Fruit fly (Drosophila melanogaster) whole organism, embryonic: Measurements from ENCODE around the gene Creld.

Experiments used
- Adf1 ChIP-seq: fragments of 200-800 bp; sonication (Bioruptor generic); IDR thresholded peaks from 2 replicates; pipeline ENCODE4 v1.3.6; 2022; ENCODE audit warnings: missing biosample characterization, missing genetic modification characterization
- Asciz ChIP-seq: fragments of 200-800 bp; sonication (Bioruptor generic); optimal IDR thresholded peaks from 2 replicates; lab custom pipeline; 2017; ENCODE audit warnings: missing biosample characterization, mild to moderate bottlenecking, missing genetic modification characterization, missing genetic modification reagents
- Atf-2 ChIP-seq: fragments of 200-800 bp; sonication (Bioruptor generic); optimal IDR thresholded peaks from 2 replicates; lab custom pipeline; 2016; ENCODE audit warnings: missing biosample characterization, missing genetic modification characterization
- CG10543 ChIP-seq: fragments of 200-800 bp; sonication (Bioruptor generic); optimal IDR thresholded peaks from 3 replicates; lab custom pipeline; 2017; ENCODE audit warnings: missing biosample characterization, mild to moderate bottlenecking, missing genetic modification characterization, moderate library complexity
- CG11093 ChIP-seq: fragments of 200-800 bp; sonication (Bioruptor generic); IDR thresholded peaks from 3 replicates; pipeline ENCODE4 v1.3.6; 2022; ENCODE audit warnings: missing biosample characterization, missing genetic modification characterization
- CG1233 ChIP-seq: fragments of 200-800 bp; sonication (Bioruptor generic); optimal IDR thresholded peaks from 4 replicates; lab custom pipeline; 2018; ENCODE audit warnings: missing biosample characterization, mild to moderate bottlenecking, missing genetic modification characterization
- CG13287 ChIP-seq: fragments of 200-800 bp; sonication (Bioruptor generic); IDR thresholded peaks from 2 replicates; pipeline ENCODE4 v1.3.6; 2022; ENCODE audit warnings: missing biosample characterization, missing genetic modification characterization; ENCODE audit not compliant: partially characterized antibody
- CG13624 ChIP-seq: fragments of 200-800 bp; sonication (Bioruptor generic); optimal IDR thresholded peaks from 2 replicates; lab custom pipeline; 2016; ENCODE audit warnings: missing biosample characterization, missing genetic modification characterization
- CG13894 ChIP-seq: fragments of 200-800 bp; sonication (Bioruptor generic); optimal IDR thresholded peaks from 3 replicates; lab custom pipeline; 2018; ENCODE audit warnings: missing biosample characterization, mild to moderate bottlenecking, missing genetic modification characterization, moderate library complexity
- CG15479 ChIP-seq: fragments of 200-800 bp; sonication (Bioruptor generic); optimal IDR thresholded peaks from 3 replicates; lab custom pipeline; 2019; ENCODE audit warnings: missing biosample characterization, mild to moderate bottlenecking, missing genetic modification characterization, moderate library complexity
- CG15514 ChIP-seq: fragments of 200-800 bp; sonication (Bioruptor generic); optimal IDR thresholded peaks from 3 replicates; lab custom pipeline; 2017; ENCODE audit warnings: missing biosample characterization, missing genetic modification characterization, mild to moderate bottlenecking, moderate library complexity, missing genetic modification reagents
- CG16815 ChIP-seq: fragments of 200-800 bp; sonication (Bioruptor generic); optimal IDR thresholded peaks from 3 replicates; lab custom pipeline; 2017; ENCODE audit warnings: missing biosample characterization, mild to moderate bottlenecking, missing genetic modification characterization
- CG17612 ChIP-seq: fragments of 200-800 bp; sonication (Bioruptor generic); IDR thresholded peaks from 2 replicates; pipeline ENCODE4 v1.3.6; 2022; ENCODE audit warnings: missing biosample characterization, missing genetic modification characterization
- CG2889 ChIP-seq: fragments of 200-800 bp; sonication (Bioruptor generic); IDR thresholded peaks from 3 replicates; pipeline ENCODE4 v1.3.6; 2022; ENCODE audit warnings: missing biosample characterization, missing genetic modification characterization
- CG34376 ChIP-seq: fragments of 200-800 bp; sonication (Bioruptor generic); optimal IDR thresholded peaks from 2 replicates; lab custom pipeline; 2018; ENCODE audit warnings: missing biosample characterization, mild to moderate bottlenecking, missing genetic modification characterization
- CTCF ChIP-seq: fragments of 200-800 bp; sonication (Bioruptor generic); optimal IDR thresholded peaks from 2 replicates; lab custom pipeline; 2017; ENCODE audit warnings: missing biosample characterization, mild to moderate bottlenecking, missing genetic modification characterization, moderate library complexity
- D19B ChIP-seq: fragments of 200-800 bp; sonication (Bioruptor generic); optimal IDR thresholded peaks from 2 replicates; lab custom pipeline; 2017; ENCODE audit warnings: missing biosample characterization, mild to moderate bottlenecking, missing genetic modification characterization
- Ets65A ChIP-seq: fragments of 200-800 bp; sonication (Bioruptor generic); peaks from one replicate; lab custom pipeline; 2016; ENCODE audit warnings: missing biosample characterization, missing genetic modification characterization
- Hr39 ChIP-seq: fragments of >200 bp; optimal IDR thresholded peaks from 2 replicates; lab custom pipeline; 2017
- Lpt ChIP-seq: fragments of >200 bp; optimal IDR thresholded peaks from 2 replicates; lab custom pipeline; 2018; ENCODE audit warnings: missing biosample characterization, missing genetic modification characterization
- MESR4 ChIP-seq: fragments of 200-800 bp; sonication (Bioruptor generic); optimal IDR thresholded peaks from 2 replicates; lab custom pipeline; 2018; ENCODE audit warnings: missing biosample characterization, mild to moderate bottlenecking, missing genetic modification characterization, moderate library complexity
- Med ChIP-seq: fragments of 200-800 bp; sonication (Bioruptor generic); peaks from one replicate; lab custom pipeline; 2016; ENCODE audit warnings: missing biosample characterization, missing genetic modification characterization, mild to moderate bottlenecking, inconsistent platforms, moderate library complexity
- Myb ChIP-seq: fragments of 200-800 bp; sonication (Bioruptor generic); optimal IDR thresholded peaks from 2 replicates; lab custom pipeline; 2016; ENCODE audit warnings: missing biosample characterization, missing genetic modification characterization
- Nf-YC ChIP-seq: fragments of 200-800 bp; optimal IDR thresholded peaks from 3 replicates; lab custom pipeline; 2019; ENCODE audit warnings: missing biosample characterization, mild to moderate bottlenecking, missing genetic modification characterization, moderate library complexity
- Pdp1 ChIP-seq, 2 experiments: fragments of 200-800 bp; sonication (Bioruptor generic); optimal IDR thresholded peaks; 3 replicates each; lab custom pipeline; 2016; ENCODE audit warnings: missing biosample characterization in 2 of 2, missing genetic modification characterization in 2 of 2, mild to moderate bottlenecking in 1 of 2, moderate library complexity in 1 of 2
- Rfx ChIP-seq: fragments of 200-800 bp; sonication (Bioruptor generic); IDR thresholded peaks from 2 replicates; pipeline ENCODE4 v1.3.6; 2022; ENCODE audit warnings: missing biosample characterization, missing genetic modification characterization
- bbx ChIP-seq: fragments of 200-800 bp; sonication (Bioruptor generic); IDR thresholded peaks from 2 replicates; pipeline ENCODE4 v1.3.6; 2022; ENCODE audit warnings: missing biosample characterization, missing genetic modification characterization; ENCODE audit not compliant: partially characterized antibody
- cg ChIP-seq: fragments of 200-800 bp; sonication (Bioruptor generic); optimal IDR thresholded peaks from 3 replicates; lab custom pipeline; 2019; ENCODE audit warnings: missing biosample characterization, mild to moderate bottlenecking, missing genetic modification characterization, moderate library complexity
- chinmo ChIP-seq: fragments of 200-800 bp; sonication (Bioruptor generic); IDR thresholded peaks from 4 replicates; pipeline ENCODE4 v1.3.6; 2022; ENCODE audit warnings: missing biosample characterization, missing genetic modification characterization; ENCODE audit not compliant: partially characterized antibody
- ci ChIP-seq: fragments of 200-800 bp; sonication (Bioruptor generic); IDR thresholded peaks from 3 replicates; pipeline ENCODE4 v1.3.6; 2022; ENCODE audit warnings: missing biosample characterization, missing genetic modification characterization
- dati ChIP-seq: fragments of 200-800 bp; sonication (Bioruptor generic); IDR thresholded peaks from 2 replicates; pipeline ENCODE4 v1.3.6; 2022; ENCODE audit warnings: missing biosample characterization, missing genetic modification characterization
- emc ChIP-seq: fragments of 200-800 bp; sonication (Bioruptor generic); optimal IDR thresholded peaks from 2 replicates; lab custom pipeline; 2016; ENCODE audit warnings: missing biosample characterization, missing genetic modification characterization
- en ChIP-seq: fragments of 200-800 bp; sonication (Bioruptor generic); optimal IDR thresholded peaks from 2 replicates; lab custom pipeline; 2016; ENCODE audit warnings: missing biosample characterization, missing genetic modification characterization
- eve ChIP-seq, 2 experiments: fragments of >200 bp; optimal IDR thresholded peaks; 2 replicates each; lab custom pipeline; 2017; ENCODE audit warnings: missing biosample characterization in 2 of 2, missing genetic modification characterization in 2 of 2
- exex ChIP-seq: fragments of 200-800 bp; sonication (Bioruptor generic); optimal IDR thresholded peaks from 4 replicates; lab custom pipeline; 2018; ENCODE audit warnings: missing biosample characterization, mild to moderate bottlenecking, missing genetic modification characterization, moderate library complexity
- ftz-f1 ChIP-seq: fragments of 200-800 bp; sonication (Bioruptor generic); optimal IDR thresholded peaks from 2 replicates; lab custom pipeline; 2016; ENCODE audit warnings: missing biosample characterization, missing genetic modification characterization
- grn ChIP-seq: fragments of 200-800 bp; sonication (Bioruptor generic); optimal IDR thresholded peaks from 3 replicates; lab custom pipeline; 2017; ENCODE audit warnings: missing biosample characterization, missing genetic modification characterization
- hb ChIP-seq: fragments of 200-800 bp; sonication (Bioruptor generic); IDR thresholded peaks from 3 replicates; pipeline ENCODE4 v1.3.6; 2022; ENCODE audit warnings: missing biosample characterization, missing genetic modification characterization; ENCODE audit not compliant: partially characterized antibody
- ken ChIP-seq: fragments of 200-800 bp; sonication (Bioruptor generic); IDR thresholded peaks from 3 replicates; pipeline ENCODE4 v1.3.6; 2022; ENCODE audit warnings: missing biosample characterization, missing genetic modification characterization
- mirr ChIP-seq: fragments of 200-800 bp; sonication (Bioruptor generic); optimal IDR thresholded peaks from 3 replicates; lab custom pipeline; 2018; ENCODE audit warnings: missing biosample characterization, mild to moderate bottlenecking, missing genetic modification characterization
- p53 ChIP-seq: fragments of 200-800 bp; sonication (Bioruptor generic); optimal IDR thresholded peaks from 2 replicates; lab custom pipeline; 2016; ENCODE audit warnings: missing biosample characterization, missing genetic modification characterization
- pita ChIP-seq: fragments of 200-800 bp; sonication (Bioruptor generic); optimal IDR thresholded peaks from 2 replicates; lab custom pipeline; 2017; ENCODE audit warnings: missing biosample characterization, mild to moderate bottlenecking, missing genetic modification characterization
- pum ChIP-seq: fragments of 200-800 bp; sonication (Bioruptor generic); optimal IDR thresholded peaks from 2 replicates; lab custom pipeline; 2016; ENCODE audit warnings: missing biosample characterization, missing genetic modification characterization
- ranshi ChIP-seq: fragments of 200-800 bp; sonication (Bioruptor generic); IDR thresholded peaks from 2 replicates; pipeline ENCODE4 v1.3.6; 2022; ENCODE audit warnings: missing biosample characterization, missing genetic modification characterization
- sd ChIP-seq: fragments of 200-800 bp; sonication (Bioruptor generic); optimal IDR thresholded peaks from 3 replicates; lab custom pipeline; 2018; ENCODE audit warnings: missing biosample characterization, mild to moderate bottlenecking, missing genetic modification characterization, moderate library complexity
- tio ChIP-seq: fragments of 200-800 bp; sonication (Bioruptor generic); optimal IDR thresholded peaks from 2 replicates; lab custom pipeline; 2017; ENCODE audit warnings: missing biosample characterization, missing genetic modification characterization, inconsistent platforms

The Creld gene

dm6 chr2L:122167-123006 lies 20.2 kb downstream of the Creld start:
- TF ChIP-seq ci (GFP tag; lab: Robert Waterston, UW) (0 out of 3 replicates have a peak, but pooled peaks have one; percentile 6), CG17612 (GFP tag; lab: Robert Waterston, UW) (no peak), CG16815 (no peak), CTCF (GFP tag; lab: Kevin White, UChicago) (peak; percentile 94), Hr39 (lab: Kevin White, UChicago) (no peak), ranshi (0 out of 2 replicates have a peak, but pooled peaks have one; percentile 9), eve (GFP tag; optimal IDR thresholded peaks at IDR 0.05; lab: Kevin White, UChicago) (peak in 1 of 2 experiments; percentile 55), Ets65A (GFP tag; lab: Kevin White, UChicago) (peak; percentile 50), CG13894 (tag; lab: Kevin White, UChicago) (peak; percentile 26), bbx (GFP tag; lab: Robert Waterston, UW) (peak; percentile 15; the same call in 1 of the 2 replicates), D19B (GFP tag; lab: Kevin White, UChicago) (peak; percentile 95), Myb (GFP tag; lab: Kevin White, UChicago) (peak; percentile 96), Med (peak; percentile 68)

DNA sequence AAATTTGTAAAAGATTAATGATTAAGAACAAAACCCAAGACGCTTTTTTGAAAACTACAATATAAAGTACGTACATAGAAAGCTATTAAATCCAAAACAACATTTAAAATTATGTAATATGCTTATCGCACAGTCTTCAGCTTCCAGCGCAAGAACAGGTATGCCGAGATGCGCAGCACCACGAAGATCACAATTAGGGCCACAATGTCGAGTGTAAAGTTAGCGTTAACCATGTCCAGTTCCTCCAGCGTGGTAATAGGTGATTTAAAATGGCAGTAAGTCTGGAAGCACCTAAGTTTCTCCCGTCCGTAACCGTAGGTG lies 20.8 kb downstream of the Creld start:
- TF ChIP-seq MESR4 (GFP tag; lab: Kevin White, UChicago) (no peak), CG2889 (GFP tag; lab: Robert Waterston, UW) (no peak), CG13287 (no peak), p53 (no peak), Pdp1 (GFP tag; optimal IDR thresholded peaks at IDR 0.05; lab: Kevin White, UChicago) (peak in 1 of 2 experiments; percentile 57), Nf-YC (tag; lab: Kevin White, UChicago) (no peak), emc (no peak), Rfx (GFP tag; lab: Robert Waterston, UW) (no peak), Lpt (GFP tag; lab: Kevin White, UChicago) (no peak)

DNA sequence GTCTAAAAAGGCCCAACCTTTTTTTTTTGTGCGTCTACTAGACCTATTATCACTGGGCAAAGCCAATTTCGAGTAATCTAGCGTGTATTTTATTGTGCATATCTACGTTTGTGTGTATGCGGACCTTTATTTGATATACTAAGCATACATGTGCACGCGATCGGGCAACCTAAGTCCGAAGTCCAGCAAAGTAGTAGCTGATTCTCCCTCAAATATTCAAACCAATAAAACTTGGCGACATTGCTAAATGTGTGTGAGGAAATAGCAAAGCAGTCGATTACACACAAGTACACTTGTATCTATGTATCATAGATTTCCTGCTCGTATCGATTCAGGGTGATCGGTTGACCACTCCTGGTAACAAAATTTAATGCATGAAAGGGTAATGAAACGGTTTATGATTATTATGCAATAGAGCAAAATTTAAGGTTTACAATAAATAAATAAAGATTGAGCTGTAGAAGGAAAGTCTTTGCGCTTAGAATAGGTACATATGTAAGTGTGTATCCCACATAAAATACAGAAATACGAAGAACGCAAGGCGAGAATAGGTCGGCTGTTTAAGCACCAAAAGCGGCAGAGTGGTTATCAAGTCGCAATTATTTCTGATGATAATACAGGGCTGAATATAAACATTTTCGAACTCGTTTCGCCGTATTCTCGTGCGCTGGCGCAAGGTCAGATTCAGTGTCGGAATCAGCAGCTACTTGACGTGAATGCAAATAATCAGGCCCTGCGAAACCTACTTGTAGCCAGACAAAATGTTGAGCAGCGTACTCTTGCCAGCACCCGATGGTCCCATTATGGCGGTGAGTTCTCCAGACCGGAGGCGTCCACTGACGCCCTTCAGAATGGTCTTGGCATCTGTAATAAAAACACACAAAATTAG lies 23.4 kb downstream of the Creld start:
- TF ChIP-seq en (GFP tag; lab: Kevin White, UChicago): no peak
- no peak for TF ChIP-seq pum (GFP tag; lab: Kevin White, UChicago)
- TF ChIP-seq CG11093: no peak
- peak; percentile 25 for TF ChIP-seq CG10543 (GFP tag; lab: Kevin White, UChicago)
- TF ChIP-seq tio (GFP tag; lab: Kevin White, UChicago): no peak
- TF ChIP-seq mirr: peak; percentile 90
- TF ChIP-seq hb: no peak
- TF ChIP-seq grn (GFP tag; lab: Kevin White, UChicago): peak; percentile 11
- peak; percentile 24 for TF ChIP-seq cg
- TF ChIP-seq sd (tag; lab: Kevin White, UChicago): peak; percentile 40
- TF ChIP-seq CG1233 (GFP tag; lab: Kevin White, UChicago): no peak
- TF ChIP-seq CG34376 (GFP tag; lab: Kevin White, UChicago): peak; percentile 84
- no peak for TF ChIP-seq CG13624 (GFP tag; lab: Kevin White, UChicago)
- TF ChIP-seq CG15514 (GFP tag; lab: Kevin White, UChicago): peak; percentile 21
- TF ChIP-seq dati: no peak
- 0 out of 2 replicates have a peak, but pooled peaks have one; percentile 5 for TF ChIP-seq Adf1 (GFP tag; lab: Robert Waterston, UW)
- TF ChIP-seq ftz-f1 (GFP tag; lab: Kevin White, UChicago): peak; percentile 34
- no peak for TF ChIP-seq Atf-2
- TF ChIP-seq exex (tag; lab: Kevin White, UChicago): peak; percentile 90
- no peak for TF ChIP-seq ci (GFP tag; lab: Robert Waterston, UW)
- no peak for TF ChIP-seq D19B (GFP tag; lab: Kevin White, UChicago)
- TF ChIP-seq Asciz: no peak
- TF ChIP-seq ken: no peak
- no peak for TF ChIP-seq pita
- 0 out of 4 replicates have a peak, but pooled peaks have one; percentile 48 for TF ChIP-seq chinmo (GFP tag; lab: Robert Waterston, UW)
- TF ChIP-seq CG15479 (GFP tag; lab: Kevin White, UChicago): no peak
